Worm (Caenorhabditis elegans) whole organism, early embryonic: ENCODE data around the gene F58A3.3.

Source experiments
- B0310.2 ChIP-seq: sonication (generic microtip); optimal IDR thresholded peaks from 2 replicates; lab custom pipeline; 2016; ENCODE audit warnings: mild to moderate bottlenecking, missing genetic modification characterization, missing compliant biosample characterization
- ama-1 ChIP-seq: fragments of 150-350 bp; optimal IDR thresholded peaks from 2 replicates; lab custom pipeline; 2014
- ceh-36 ChIP-seq: sonication (generic microtip); optimal IDR thresholded peaks from 2 replicates; lab custom pipeline; 2016; ENCODE audit warnings: missing genetic modification characterization, inconsistent platforms, missing compliant biosample characterization
- flt-1 ChIP-seq: fragments of 200-800 bp; sonication (Bioruptor generic); IDR thresholded peaks from 2 replicates; pipeline ENCODE4 v1.3.6; 2022; ENCODE audit warnings: missing genetic modification characterization, missing compliant biosample characterization
- hmg-4 ChIP-seq: fragments of 200-800 bp; sonication (Bioruptor generic); optimal IDR thresholded peaks from 2 replicates; lab custom pipeline; 2018; ENCODE audit warnings: mild to moderate bottlenecking, missing genetic modification characterization, missing compliant biosample characterization
- pes-1 ChIP-seq: fragments of 200-800 bp; sonication (Bioruptor generic); IDR thresholded peaks from 2 replicates; pipeline ENCODE4 v1.3.6; 2022; ENCODE audit warnings: missing genetic modification reagents, missing genetic modification characterization, missing compliant biosample characterization
- tbx-37 ChIP-seq: fragments of 200-800 bp; sonication (Bioruptor generic); conservative IDR thresholded peaks from 2 replicates; pipeline ENCODE4 v1.3.6; 2022; ENCODE audit warnings: missing genetic modification reagents, missing genetic modification characterization, missing compliant biosample characterization

- no peak for TF ChIP-seq pes-1 (GFP tag; lab: Robert Waterston, UW)
- TF ChIP-seq hmg-4 (GFP tag; lab: Kevin White, UChicago), result no peak
- no peak for TF ChIP-seq ama-1
- TF ChIP-seq B0310.2 (tag; lab: Kevin White, UChicago), result no peak
- no peak for TF ChIP-seq flt-1 (GFP tag; lab: Robert Waterston, UW)
- TF ChIP-seq ceh-36 (tag; lab: Kevin White, UChicago), result no peak
- TF ChIP-seq tbx-37 (GFP tag; lab: Robert Waterston, UW), result no peak
Observed at ce11 chrX:10989286-10989685, 23.2 kb upstream of the F58A3.3 start.
